Worm (Caenorhabditis elegans): ENCODE measurements around the gene tax-6.

The tax-6 gene

ce11 chrIV:10483607-10484117 lies 17.7 kb downstream of the tax-6 start, which contains the start of the genes F01D4.5 and ced-5 (continued):
- TF ChIP-seq unc-98 (GFP tag; IDR thresholded peaks at IDR 0.05), result peak; percentile 90
- no peak for TF ChIP-seq alr-1 (tag; optimal IDR thresholded peaks at IDR 0.05; ENCODE audit: borderline replicate concordance)
- TF ChIP-seq egl-13 (tag; optimal IDR thresholded peaks at IDR 0.05), result peak; percentile 96
- peak; percentile 99 for TF ChIP-seq irx-1 (tag; optimal IDR thresholded peaks at IDR 0.05)
- TF ChIP-seq lin-13 (GFP tag; optimal IDR thresholded peaks at IDR 0.05), result peak; percentile 68
- TF ChIP-seq nhr-47 (tag; optimal IDR thresholded peaks at IDR 0.05), result peak; percentile 94
- peak; percentile 79 for TF ChIP-seq isw-1 (GFP tag; IDR thresholded peaks at IDR 0.05)
- peak; percentile 95 for TF ChIP-seq pax-3 (tag; optimal IDR thresholded peaks at IDR 0.05)
- TF ChIP-seq lin-35 (GFP tag; optimal IDR thresholded peaks at IDR 0.05), result peak; percentile 70 to 86
- peak; percentile 92 for TF ChIP-seq C04F5.9 (tag; optimal IDR thresholded peaks at IDR 0.05)
- no peak for TF ChIP-seq ces-1 (GFP tag; optimal IDR thresholded peaks at IDR 0.05)
- TF ChIP-seq fkh-8 (tag; optimal IDR thresholded peaks at IDR 0.05), result peak; percentile 84
- no peak for TF ChIP-seq nhr-77 (tag; optimal IDR thresholded peaks at IDR 0.05)
- no peak for TF ChIP-seq fkh-10 (GFP tag; optimal IDR thresholded peaks at IDR 0.05)
- peak; percentile 92 for TF ChIP-seq nhr-19 (GFP tag; conservative IDR thresholded peaks at IDR 0.05)
- TF ChIP-seq sox-4 (tag; optimal IDR thresholded peaks at IDR 0.05), result peak; percentile 96
- TF ChIP-seq unc-130 (tag; optimal IDR thresholded peaks at IDR 0.05), result peak; percentile 36
- peak; percentile 51 for TF ChIP-seq fos-1 (tag; optimal IDR thresholded peaks at IDR 0.05)
- TF ChIP-seq dsc-1 (tag; optimal IDR thresholded peaks at IDR 0.05), result peak; percentile 95
- peak; percentile 56 to 65 (median 63) for TF ChIP-seq ceh-82 (tag; optimal IDR thresholded peaks at IDR 0.05)
- peak; percentile 21 for TF ChIP-seq pag-3 (tag; optimal IDR thresholded peaks at IDR 0.05; ENCODE audit: borderline replicate concordance, insufficient read depth)
- peak; percentile 56 to 80 (median 80) for TF ChIP-seq dpl-1 (GFP tag; optimal IDR thresholded peaks at IDR 0.05)
- TF ChIP-seq tbx-2 (tag; optimal IDR thresholded peaks at IDR 0.05), result peak; percentile 95
- TF ChIP-seq nhr-71 (tag; optimal IDR thresholded peaks at IDR 0.05), result peak; percentile 94
- TF ChIP-seq lir-3 (tag; optimal IDR thresholded peaks at IDR 0.05; ENCODE audit: poor library complexity), result peak; percentile 98
- peak; percentile 21 for TF ChIP-seq F16B12.6 (tag; optimal IDR thresholded peaks at IDR 0.05)
- peak; percentile 58 for TF ChIP-seq jun-1 (tag; optimal IDR thresholded peaks at IDR 0.05)
- peak; percentile 74 for TF ChIP-seq C16A3.4 (tag; optimal IDR thresholded peaks at IDR 0.05)
- TF ChIP-seq nhr-237 (tag; optimal IDR thresholded peaks at IDR 0.05), result no peak
- TF ChIP-seq elt-2 (tag; optimal IDR thresholded peaks at IDR 0.05), result peak; percentile 91
- TF ChIP-seq nhr-12 (tag; optimal IDR thresholded peaks at IDR 0.05), result no peak
- TF ChIP-seq nhr-90 (tag; optimal IDR thresholded peaks at IDR 0.05; ENCODE audit: poor library complexity), result peak; percentile 98
- peak; percentile 68 for TF ChIP-seq grh-1 (GFP tag; IDR thresholded peaks at IDR 0.05)
- peak; percentile 69 for TF ChIP-seq skn-1 (tag; optimal IDR thresholded peaks at IDR 0.05)
- TF ChIP-seq lsy-2 (tag; optimal IDR thresholded peaks at IDR 0.05), result peak; percentile 81 to 85
- TF ChIP-seq ztf-11 (tag; optimal IDR thresholded peaks at IDR 0.05), result peak in 1 of 2 experiments; percentile 97
- TF ChIP-seq sup-37 (GFP tag; optimal IDR thresholded peaks at IDR 0.05), result peak; percentile 83
- peak; percentile 99 for TF ChIP-seq fkh-4 (tag; optimal IDR thresholded peaks at IDR 0.05; ENCODE audit: borderline replicate concordance)
- peak; percentile 72 for TF ChIP-seq lin-39 (tag; optimal IDR thresholded peaks at IDR 0.05)
- peak; percentile 58 for TF ChIP-seq ztf-4 (tag; optimal IDR thresholded peaks at IDR 0.05)
- peak; percentile 88 for TF ChIP-seq snu-23 (GFP tag; optimal IDR thresholded peaks at IDR 0.05)
- TF ChIP-seq aha-1 (tag; optimal IDR thresholded peaks at IDR 0.05), result no peak
- peak in 1 of 2 experiments; percentile 70 for TF ChIP-seq mdl-1 (tag; optimal IDR thresholded peaks at IDR 0.05)
- no peak for TF ChIP-seq mef-2 (tag; optimal IDR thresholded peaks at IDR 0.05)
- TF ChIP-seq ceh-88 (GFP tag; IDR thresholded peaks at IDR 0.05), result peak; percentile 79
- TF ChIP-seq nhr-11 (tag; optimal IDR thresholded peaks at IDR 0.05), result no peak
- peak; percentile 100 for TF ChIP-seq rnt-1 (tag; optimal IDR thresholded peaks at IDR 0.05)
- TF ChIP-seq nhr-85 (tag), result peak; percentile 97
- TF ChIP-seq unc-86 (tag; optimal IDR thresholded peaks at IDR 0.05), result peak; percentile 77
- TF ChIP-seq snpc-4 (tag; optimal IDR thresholded peaks at IDR 0.05), result peak; percentile 83
- no peak for TF ChIP-seq nhr-28 (tag; optimal IDR thresholded peaks at IDR 0.05)
- TF ChIP-seq nhr-20 (tag; optimal IDR thresholded peaks at IDR 0.05), result peak; percentile 92

Data from whole organism, L1 larva.